Fruit fly (Drosophila melanogaster): ENCODE data around the gene CG9682.

DNA sequence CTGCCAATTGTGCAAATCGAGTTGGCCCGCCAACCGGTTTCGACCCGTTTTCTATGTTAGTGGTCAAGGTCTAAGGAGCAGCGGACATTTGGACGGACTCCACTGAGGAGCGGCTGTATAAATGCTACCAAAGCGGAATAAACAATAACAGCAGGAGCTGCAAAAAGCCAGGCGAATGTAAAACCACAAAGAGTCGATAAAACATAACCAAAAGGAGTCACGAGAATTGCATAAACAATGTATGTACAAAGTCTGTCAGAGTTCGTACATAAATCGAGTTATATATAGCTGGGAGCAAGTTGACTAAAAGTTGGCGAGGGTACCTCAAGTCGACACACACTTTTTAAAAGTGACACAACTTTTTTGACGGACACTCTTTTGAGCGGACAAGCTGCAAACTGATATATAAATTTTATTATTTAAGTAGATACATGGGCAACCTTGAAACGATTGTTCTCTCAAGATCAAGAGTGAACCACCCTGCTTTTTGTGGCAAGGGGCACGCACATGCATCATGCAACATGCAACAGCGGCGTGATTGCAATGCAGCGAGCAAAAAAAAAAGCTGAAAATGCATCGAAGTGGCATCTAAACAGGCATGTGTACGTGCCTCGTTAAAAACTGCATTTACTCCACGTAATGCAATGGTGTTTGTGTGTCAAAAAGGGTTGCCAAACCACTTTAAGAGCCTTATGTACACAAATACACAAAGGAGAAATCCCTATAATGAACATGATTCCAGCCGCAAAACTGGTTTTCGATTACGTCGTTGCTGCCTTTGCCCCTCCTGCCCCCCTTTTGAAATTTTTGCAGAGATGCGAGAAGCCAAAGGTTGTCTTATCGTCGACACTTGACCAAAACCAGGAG is 4.8 kb downstream of the CG9682 start:
- TF ChIP-seq psq (optimal IDR thresholded peaks at IDR 0.05) (no peak), Dll (optimal IDR thresholded peaks at IDR 0.05) (no peak), usp (GFP tag; optimal IDR thresholded peaks at IDR 0.05) (no peak), CG8478 (optimal IDR thresholded peaks at IDR 0.05) (no peak)

All from whole organism.